Fruit fly (Drosophila melanogaster) Kc167 (cell line): ENCODE results near the gene Sry-beta.

Experiments
- Sin3A ChIP-seq: fragments of >200 bp; optimal IDR thresholded peaks from 2 replicates; lab custom pipeline; 2018; ENCODE audit warnings: missing external identifiers
- h ChIP-seq: fragments of >200 bp; optimal IDR thresholded peaks from 3 replicates; lab custom pipeline; 2018; ENCODE audit warnings: missing external identifiers
- insv ChIP-seq: fragments of >200 bp; optimal IDR thresholded peaks from 3 replicates; lab custom pipeline; 2018; ENCODE audit warnings: missing external identifiers
- psq ChIP-seq: fragments of >200 bp; optimal IDR thresholded peaks from 2 replicates; lab custom pipeline; 2017; ENCODE audit warnings: missing external identifiers
- ttk ChIP-seq: sonication (Bioruptor generic); optimal IDR thresholded peaks from 2 replicates; lab custom pipeline; 2017; ENCODE audit warnings: missing external identifiers

DNA sequence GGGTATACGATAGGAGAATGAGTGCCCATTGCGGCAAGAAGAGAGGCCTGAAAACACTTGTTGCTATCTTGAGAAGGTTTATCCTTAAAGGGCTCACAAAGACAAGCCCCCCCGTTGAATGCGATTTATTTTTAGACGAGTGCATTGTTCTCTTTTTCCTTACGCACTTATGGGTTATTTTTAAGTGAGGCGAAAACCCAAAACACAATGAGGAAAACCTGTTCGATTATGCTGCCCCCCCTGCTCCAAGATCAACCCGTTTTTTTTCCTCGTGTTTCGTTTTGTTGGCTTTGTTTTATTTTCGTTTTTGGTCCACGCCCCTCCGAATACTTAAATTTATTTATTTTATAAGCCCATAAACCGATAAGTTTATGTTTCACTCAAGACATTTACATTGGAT lies 20.4 kb downstream of the Sry-beta start:
- no peak for TF ChIP-seq h (lab: Kevin White, UChicago)
- no peak for TF ChIP-seq Sin3A (lab: Kevin White, UChicago)
- TF ChIP-seq psq (lab: Kevin White, UChicago), result no peak
- TF ChIP-seq ttk (lab: Kevin White, UChicago), result no peak
- TF ChIP-seq insv (lab: Kevin White, UChicago), result no peak
